Worm (Caenorhabditis elegans): ENCODE measurements around the gene mam-1.

The mam-1 gene

DNA sequence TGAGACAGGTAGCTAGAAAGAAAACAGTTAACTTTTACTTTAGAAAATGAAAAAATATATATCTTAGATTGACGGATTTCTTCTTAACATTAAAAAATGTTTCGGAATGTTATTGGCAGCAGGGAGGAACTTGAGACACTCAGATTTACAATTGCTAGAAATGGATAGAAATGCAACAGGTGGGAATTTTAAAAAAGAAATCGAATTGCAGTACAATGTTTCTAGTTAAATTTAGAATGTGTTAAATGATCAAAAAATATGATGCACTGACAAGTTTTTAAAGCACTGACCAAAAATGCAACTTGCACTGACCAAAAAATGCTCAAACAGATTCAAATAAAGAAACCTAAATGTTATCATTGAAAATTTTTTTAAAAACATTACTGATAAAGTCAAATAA lies 37.9 kb upstream of the mam-1 start:
- TF ChIP-seq dox-1 (GFP tag; IDR thresholded peaks at IDR 0.05) (no peak), madf-6 (GFP tag; IDR thresholded peaks at IDR 0.05) (no peak), snpc-3.4 (tag; optimal IDR thresholded peaks at IDR 0.05) (no peak), bed-2 (GFP tag; IDR thresholded peaks at IDR 0.05) (no peak), ztf-26 (tag; optimal IDR thresholded peaks at IDR 0.05) (no peak), ztf-6 (GFP tag; IDR thresholded peaks at IDR 0.05) (no peak), F23B12.7 (tag; optimal IDR thresholded peaks at IDR 0.05; ENCODE audit: insufficient read depth) (no peak), snpc-1.1 (tag; optimal IDR thresholded peaks at IDR 0.05; ENCODE audit: insufficient read depth) (no peak), lir-1 (GFP tag; conservative IDR thresholded peaks at IDR 0.05) (no peak), hrde-1 (tag; optimal IDR thresholded peaks at IDR 0.05; ENCODE audit: borderline replicate concordance) (no peak), let-526 (GFP tag; IDR thresholded peaks at IDR 0.05) (no peak), hmg-1.2 (GFP tag; IDR thresholded peaks at IDR 0.05) (no peak), athp-1 (tag; optimal IDR thresholded peaks at IDR 0.05) (no peak), ceh-79 (tag; optimal IDR thresholded peaks at IDR 0.05) (no peak), ceh-91 (GFP tag; IDR thresholded peaks at IDR 0.05) (no peak), pbrm-1 (GFP tag; IDR thresholded peaks at IDR 0.05) (no peak), F37B4.10 (GFP tag; IDR thresholded peaks at IDR 0.05) (no peak), Y53F4B.3 (GFP tag; IDR thresholded peaks at IDR 0.05) (no peak), pha-4 (tag; optimal IDR thresholded peaks at IDR 0.05) (no peak)

DNA sequence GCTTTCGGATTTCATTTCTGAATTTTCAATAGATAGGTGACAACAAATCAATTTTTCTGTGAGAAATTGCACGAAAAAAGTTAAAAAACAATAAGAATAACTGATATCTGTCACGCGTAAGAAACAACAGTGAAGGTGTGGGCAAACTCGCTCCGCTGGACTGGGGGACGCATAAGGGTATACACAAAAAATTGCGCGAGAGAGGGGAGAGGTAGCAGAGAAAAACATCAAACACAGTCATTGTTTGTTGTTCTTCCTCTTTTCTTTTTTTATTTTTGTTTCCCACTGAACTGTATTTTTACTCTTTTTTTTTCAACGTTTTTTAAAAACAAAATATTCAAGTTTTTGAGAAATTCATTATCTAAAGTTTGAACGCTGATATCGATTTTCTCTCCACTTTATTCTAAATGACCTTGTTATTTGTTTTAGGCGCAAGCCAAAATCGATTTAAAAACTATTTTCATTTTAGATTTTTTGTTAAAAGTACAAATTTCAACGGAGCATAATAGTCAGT lies 36.4 kb upstream of the mam-1 start, which contains the start of the genes pifk-1 and tbc-11:
TSS of gene pifk-1 (minus strand) at position 17 of the 514 bp plus-strand sequence.
TSS of gene tbc-11 (plus strand) at position 464 of the 514 bp plus-strand sequence.
- peak; percentile 23 for TF ChIP-seq lin-40 (tag; optimal IDR thresholded peaks at IDR 0.05)
- TF ChIP-seq hmg-1.2 (GFP tag; IDR thresholded peaks at IDR 0.05): peak; percentile 9; the same call in 1 of the 2 replicates
- no peak for TF ChIP-seq lir-1 (GFP tag; conservative IDR thresholded peaks at IDR 0.05)
- TF ChIP-seq mcd-1 (GFP tag; IDR thresholded peaks at IDR 0.05): peak; percentile 65
- no peak for TF ChIP-seq hmg-20 (GFP tag; IDR thresholded peaks at IDR 0.05)
- TF ChIP-seq dox-1 (GFP tag; IDR thresholded peaks at IDR 0.05): 0 out of 2 replicates have a peak, but pooled peaks have one; percentile 32
- TF ChIP-seq snpc-4 (GFP tag; optimal IDR thresholded peaks at IDR 0.05): no peak
- peak in 1 of 4 experiments; percentile 65 for TF ChIP-seq snpc-4 (tag; optimal IDR thresholded peaks at IDR 0.05)
- no peak for TF ChIP-seq snpc-3.4 (tag; optimal IDR thresholded peaks at IDR 0.05)
- TF ChIP-seq nfya-1 (tag; optimal IDR thresholded peaks at IDR 0.05; ENCODE audit: borderline replicate concordance, insufficient read depth): no peak
- peak; percentile 24 for TF ChIP-seq ceh-27 (GFP tag; optimal IDR thresholded peaks at IDR 0.05)
- no peak for TF ChIP-seq nfya-2 (GFP tag; IDR thresholded peaks at IDR 0.05)
- TF ChIP-seq ceh-40 (GFP tag; IDR thresholded peaks at IDR 0.05): no peak
- peak; percentile 75 for TF ChIP-seq nhr-80 (tag; optimal IDR thresholded peaks at IDR 0.05)
- peak; percentile 75 for TF ChIP-seq attf-5 (GFP tag; optimal IDR thresholded peaks at IDR 0.05)
- TF ChIP-seq F23B12.7 (tag; optimal IDR thresholded peaks at IDR 0.05; ENCODE audit: insufficient read depth): peak; percentile 71
- TF ChIP-seq hrde-1 (tag; optimal IDR thresholded peaks at IDR 0.05; ENCODE audit: borderline replicate concordance): no peak
- no peak for TF ChIP-seq F49E8.2 (tag; optimal IDR thresholded peaks at IDR 0.05; ENCODE audit: insufficient read depth)
- TF ChIP-seq let-607 (tag; optimal IDR thresholded peaks at IDR 0.05): peak in 1 of 2 experiments; percentile 12
- TF ChIP-seq ceh-79 (tag; optimal IDR thresholded peaks at IDR 0.05): no peak
- TF ChIP-seq repo-1 (tag; optimal IDR thresholded peaks at IDR 0.05): no peak

DNA sequence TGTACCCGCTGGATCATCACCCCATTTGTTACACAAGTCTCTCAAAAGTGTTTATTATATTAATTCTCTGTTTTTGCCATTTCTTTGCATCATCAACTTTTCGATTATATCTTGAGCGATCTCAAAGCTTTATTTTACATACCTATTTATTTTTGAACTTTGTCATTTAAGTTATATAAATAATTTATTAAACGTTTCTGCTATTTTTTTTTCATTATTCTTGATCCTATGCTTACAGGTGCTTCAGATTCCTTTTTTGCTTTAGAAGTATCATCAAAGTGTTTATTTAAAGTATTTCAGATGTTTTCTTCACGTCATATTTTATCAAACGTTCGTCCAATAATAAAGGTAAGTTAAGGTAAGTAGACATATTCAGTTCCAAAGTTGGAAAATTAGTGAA lies 29.9 kb upstream of the mam-1 start, which contains the start of gene F35H12.5:
TSS of gene F35H12.5 (plus strand) at position 301 of the 400 bp plus-strand sequence.
- TF ChIP-seq ztf-22 (GFP tag; optimal IDR thresholded peaks at IDR 0.05) (no peak), rpc-1 (optimal IDR thresholded peaks at IDR 0.05) (no peak), rpc-1 (tag; optimal IDR thresholded peaks at IDR 0.05) (no peak), somi-1 (GFP tag; optimal IDR thresholded peaks at IDR 0.05) (no peak)

All from whole organism, young adult.